Worm (Caenorhabditis elegans): ENCODE data around the gene Y7A5A.3.
A peak's percentile ranks its signal among the peaks of the same experiment; 100 is the strongest.

The Y7A5A.3 gene

ce11 chrX:15799595-15799994 is 15.1 kb upstream of the Y7A5A.3 start, which contains the start of gene Y7A5A.6:
Gene Y7A5A.6 (minus strand): TSS chrX:15799695.
- TF ChIP-seq pqm-1 (tag; optimal IDR thresholded peaks at IDR 0.05) (no peak), elt-2 (tag; optimal IDR thresholded peaks at IDR 0.05) (peak; percentile 35), ceh-63 (GFP tag; optimal IDR thresholded peaks at IDR 0.05) (no peak)

- TF ChIP-seq unc-30 (tag; optimal IDR thresholded peaks at IDR 0.05) (no peak), alr-1 (tag; optimal IDR thresholded peaks at IDR 0.05; ENCODE audit: borderline replicate concordance) (no peak), sox-4 (tag; optimal IDR thresholded peaks at IDR 0.05) (no peak), C34B4.2 (tag; optimal IDR thresholded peaks at IDR 0.05) (no peak), aha-1 (tag; optimal IDR thresholded peaks at IDR 0.05) (no peak), unc-98 (GFP tag; IDR thresholded peaks at IDR 0.05) (no peak), ets-5 (GFP tag; IDR thresholded peaks at IDR 0.05) (no peak), grh-1 (GFP tag; IDR thresholded peaks at IDR 0.05) (peak; percentile 18; the same call in 1 of the 2 replicates), snu-23 (GFP tag; optimal IDR thresholded peaks at IDR 0.05) (no peak), efl-3 (GFP tag; optimal IDR thresholded peaks at IDR 0.05) (no peak), nhr-237 (tag; optimal IDR thresholded peaks at IDR 0.05) (no peak), pax-3 (tag; optimal IDR thresholded peaks at IDR 0.05) (no peak), Y116A8C.19 (tag; optimal IDR thresholded peaks at IDR 0.05; ENCODE audit: borderline replicate concordance) (no peak), fkh-10 (GFP tag; optimal IDR thresholded peaks at IDR 0.05) (no peak), nhr-90 (tag; optimal IDR thresholded peaks at IDR 0.05; ENCODE audit: poor library complexity) (peak; percentile 22), ceh-63 (GFP tag; optimal IDR thresholded peaks at IDR 0.05) (no peak), mdl-1 (tag; optimal IDR thresholded peaks at IDR 0.05) (no peak)
Measured at ce11 chrX:15796633-15797032, 12.2 kb upstream of the Y7A5A.3 start.

DNA sequence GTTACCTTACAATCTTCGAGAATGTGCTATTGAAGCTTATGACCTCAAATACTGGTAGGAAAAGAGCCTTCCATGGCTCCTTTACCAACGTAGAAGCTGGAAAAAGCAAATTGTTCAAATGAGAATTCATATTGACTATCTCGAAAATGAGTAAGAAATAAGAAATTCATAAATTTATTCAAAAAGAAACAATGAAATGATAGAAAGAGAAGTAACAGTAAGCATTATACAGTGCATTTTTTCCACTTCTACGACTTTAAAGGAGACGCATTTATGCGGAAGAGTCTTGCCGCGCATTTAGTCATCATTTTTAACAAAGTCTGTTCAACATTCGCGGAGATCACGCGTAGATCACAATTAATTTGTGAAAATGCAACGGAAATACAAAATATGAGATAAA is 10.5 kb upstream of the Y7A5A.3 start, which contains the start of gene Y7A5A.10:
Gene Y7A5A.10, minus strand, starts transcription at position 101 of the 400 bp plus-strand sequence.
- no peak for TF ChIP-seq fos-1 (tag; optimal IDR thresholded peaks at IDR 0.05)
- no peak for TF ChIP-seq snpc-4 (tag; optimal IDR thresholded peaks at IDR 0.05)
- no peak for TF ChIP-seq hlh-17 (GFP tag; optimal IDR thresholded peaks at IDR 0.05; ENCODE audit: borderline replicate concordance)
- no peak for TF ChIP-seq elt-2 (tag; optimal IDR thresholded peaks at IDR 0.05)
- TF ChIP-seq sox-4 (tag; optimal IDR thresholded peaks at IDR 0.05): no peak
- no peak for TF ChIP-seq lin-39 (tag; optimal IDR thresholded peaks at IDR 0.05)
- no peak for TF ChIP-seq nhr-84 (tag; optimal IDR thresholded peaks at IDR 0.05)
- TF ChIP-seq egl-13 (tag; optimal IDR thresholded peaks at IDR 0.05): no peak

ce11 chrX:15786726-15787125 is 2.3 kb upstream of the Y7A5A.3 start, which contains the start of gene Y7A5A.5:
Gene Y7A5A.5 (minus strand): TSS chrX:15786826.
- TF ChIP-seq efl-1 (optimal IDR thresholded peaks at IDR 0.05) (no peak), efl-1 (GFP tag; optimal IDR thresholded peaks at IDR 0.05 in 1 of 2) (no peak), Y116A8C.19 (tag; optimal IDR thresholded peaks at IDR 0.05; ENCODE audit: borderline replicate concordance) (no peak), egl-13 (tag; optimal IDR thresholded peaks at IDR 0.05) (no peak), aha-1 (tag; optimal IDR thresholded peaks at IDR 0.05) (no peak), C34B4.2 (tag; optimal IDR thresholded peaks at IDR 0.05) (no peak), jun-1 (tag; optimal IDR thresholded peaks at IDR 0.05) (no peak), hpl-2 (GFP tag; optimal IDR thresholded peaks at IDR 0.05) (no peak), nhr-20 (tag; optimal IDR thresholded peaks at IDR 0.05) (no peak), swsn-7 (tag; optimal IDR thresholded peaks at IDR 0.05) (no peak)

- TF ChIP-seq efl-1 (optimal IDR thresholded peaks at IDR 0.05) (no peak), efl-1 (GFP tag; optimal IDR thresholded peaks at IDR 0.05 in 1 of 2) (peak in 1 of 2 experiments; percentile 7), nhr-12 (tag; optimal IDR thresholded peaks at IDR 0.05) (no peak), elt-3 (tag; optimal IDR thresholded peaks at IDR 0.05) (no peak), C04F5.9 (tag; optimal IDR thresholded peaks at IDR 0.05) (no peak)
Measured at ce11 chrX:15782027-15782426, 2.4 kb downstream of the Y7A5A.3 start, which contains the start of gene Y7A5A.24. Gene Y7A5A.24 (minus strand): TSS chrX:15782127.

All from whole organism, L1 larva.